Worm (Caenorhabditis elegans) whole organism, young adult: ENCODE data around the gene C17H11.1.
A peak's percentile ranks its signal among the peaks of the same experiment; 100 is the strongest.

Source experiments
- B0019.2 ChIP-seq: fragments of 200-800 bp; sonication (Bioruptor generic); conservative IDR thresholded peaks from 2 replicates; pipeline ENCODE4 v1.3.6; 2022; ENCODE audit warnings: missing genetic modification reagents, missing genetic modification characterization, missing compliant biosample characterization
- F22D6.2 ChIP-seq: sonication (generic microtip); optimal IDR thresholded peaks from 2 replicates; lab custom pipeline; 2016; ENCODE audit warnings: mild to moderate bottlenecking, missing genetic modification characterization, missing compliant biosample characterization
- F37B4.10 ChIP-seq: fragments of 200-800 bp; sonication (Bioruptor generic); IDR thresholded peaks from 2 replicates; pipeline ENCODE4 v1.3.6; 2022; ENCODE audit warnings: missing genetic modification characterization, missing compliant biosample characterization
- F39B2.1 ChIP-seq: fragments of 200-800 bp; sonication (Bioruptor generic); IDR thresholded peaks from 2 replicates; pipeline ENCODE4 v1.3.6; 2022; ENCODE audit warnings: missing genetic modification reagents, missing genetic modification characterization, missing compliant biosample characterization
- F57A8.1 ChIP-seq: fragments of 200-800 bp; sonication (Bioruptor generic); optimal IDR thresholded peaks from 2 replicates; lab custom pipeline; 2018; ENCODE audit warnings: mild to moderate bottlenecking, missing genetic modification characterization, moderate library complexity, missing compliant biosample characterization
- F57C9.4 ChIP-seq: sonication (generic microtip); optimal IDR thresholded peaks from 2 replicates; lab custom pipeline; 2017; ENCODE audit warnings: mild to moderate bottlenecking, missing genetic modification characterization, missing compliant biosample characterization
- K12H6.12 ChIP-seq: fragments of 200-800 bp; sonication (Bioruptor generic); optimal IDR thresholded peaks from 2 replicates; lab custom pipeline; 2018; ENCODE audit warnings: mild to moderate bottlenecking, missing genetic modification characterization, missing compliant biosample characterization
- T07F8.4 ChIP-seq: sonication (generic microtip); optimal IDR thresholded peaks from 2 replicates; lab custom pipeline; 2016; ENCODE audit warnings: mild to moderate bottlenecking, missing genetic modification characterization, moderate library complexity, missing compliant biosample characterization
- T26A5.8 ChIP-seq: sonication (generic microtip); optimal IDR thresholded peaks from 2 replicates; lab custom pipeline; 2016; ENCODE audit warnings: missing genetic modification characterization, missing compliant biosample characterization
- Y53F4B.3 ChIP-seq: fragments of 200-800 bp; sonication (Bioruptor generic); IDR thresholded peaks from 2 replicates; pipeline ENCODE4 v1.3.6; 2022; ENCODE audit warnings: missing genetic modification reagents, missing genetic modification characterization, missing compliant biosample characterization
- atf-7 ChIP-seq: sonication (generic microtip); optimal IDR thresholded peaks from 2 replicates; lab custom pipeline; 2017; ENCODE audit warnings: mild to moderate bottlenecking, missing genetic modification characterization, missing compliant biosample characterization
- attf-3 ChIP-seq: fragments of 200-800 bp; sonication (Bioruptor generic); conservative IDR thresholded peaks from 2 replicates; pipeline ENCODE4 v1.3.6; 2022; ENCODE audit warnings: missing genetic modification reagents, missing genetic modification characterization, missing compliant biosample characterization
- attf-6 ChIP-seq: fragments of 200-800 bp; sonication (Bioruptor generic); IDR thresholded peaks from 2 replicates; pipeline ENCODE4 v1.3.6; 2022; ENCODE audit warnings: missing genetic modification reagents, missing genetic modification characterization, missing compliant biosample characterization
- bed-1 ChIP-seq: fragments of 200-800 bp; sonication (Bioruptor generic); IDR thresholded peaks from 2 replicates; pipeline ENCODE4 v1.3.6; 2022; ENCODE audit warnings: missing genetic modification reagents, missing genetic modification characterization, missing compliant biosample characterization
- ceh-100 ChIP-seq: fragments of 200-800 bp; sonication (Bioruptor generic); IDR thresholded peaks from 2 replicates; pipeline ENCODE4 v1.3.6; 2022; ENCODE audit warnings: missing genetic modification reagents, missing genetic modification characterization, missing compliant biosample characterization
- dpff-1 ChIP-seq: sonication (generic microtip); optimal IDR thresholded peaks from 2 replicates; lab custom pipeline; 2017; ENCODE audit warnings: mild to moderate bottlenecking, missing genetic modification characterization, missing compliant biosample characterization
- dpl-1 ChIP-seq: fragments of 150-350 bp; optimal IDR thresholded peaks from 2 replicates; lab custom pipeline; 2014; ENCODE audit warnings: missing biosample characterization, missing genetic modification reagents, missing genetic modification characterization
- efl-1 ChIP-seq: fragments of 150-350 bp; optimal IDR thresholded peaks from 2 replicates; lab custom pipeline; 2014; ENCODE audit warnings: missing biosample characterization, missing genetic modification reagents, missing genetic modification characterization
- egl-18 ChIP-seq: fragments of 200-800 bp; sonication (Bioruptor generic); IDR thresholded peaks from 2 replicates; pipeline ENCODE4 v1.3.6; 2022; ENCODE audit warnings: missing genetic modification reagents, missing genetic modification characterization, missing compliant biosample characterization
- ets-4 ChIP-seq: fragments of 200-800 bp; sonication (Bioruptor generic); optimal IDR thresholded peaks from 2 replicates; lab custom pipeline; 2018; ENCODE audit warnings: mild to moderate bottlenecking, missing genetic modification characterization, missing compliant biosample characterization
- gei-17 ChIP-seq: fragments of 200-800 bp; sonication (Bioruptor generic); optimal IDR thresholded peaks from 2 replicates; lab custom pipeline; 2018; ENCODE audit warnings: mild to moderate bottlenecking, missing genetic modification characterization, missing compliant biosample characterization
- lin-35 ChIP-seq, 3 experiments: fragments of 150-350 bp in 2 of 3; sonication (generic microtip) in 1 of 3; optimal IDR thresholded peaks; 2 replicates each; lab custom pipeline; 2014 to 2018; ENCODE audit warnings: missing biosample characterization in 3 of 3, missing genetic modification characterization in 3 of 3, missing genetic modification reagents in 3 of 3
- lin-40 ChIP-seq: sonication (generic microtip); optimal IDR thresholded peaks from 2 replicates; lab custom pipeline; 2016; ENCODE audit warnings: missing genetic modification characterization, mild to moderate bottlenecking, missing compliant biosample characterization, missing genotype, missing genetic modification reagents
- lsl-1 ChIP-seq: fragments of 200-800 bp; sonication (Bioruptor generic); optimal IDR thresholded peaks from 2 replicates; lab custom pipeline; 2018; ENCODE audit warnings: mild to moderate bottlenecking, missing genetic modification characterization, moderate library complexity, missing compliant biosample characterization
- madf-6 ChIP-seq: fragments of 200-800 bp; sonication (Bioruptor generic); IDR thresholded peaks from 2 replicates; pipeline ENCODE4 v1.3.6; 2022; ENCODE audit warnings: missing genetic modification reagents, missing genetic modification characterization, missing compliant biosample characterization
- mcd-1 ChIP-seq: fragments of 200-800 bp; sonication (Bioruptor generic); IDR thresholded peaks from 2 replicates; pipeline ENCODE4 v1.3.6; 2022; ENCODE audit warnings: missing genetic modification reagents, missing genetic modification characterization, missing compliant biosample characterization
- mxl-1 ChIP-seq: sonication (generic microtip); optimal IDR thresholded peaks from 2 replicates; lab custom pipeline; 2016; ENCODE audit warnings: missing genetic modification characterization, missing compliant biosample characterization
- nfya-1 ChIP-seq: sonication (generic microtip); optimal IDR thresholded peaks from 2 replicates; lab custom pipeline; 2017; ENCODE audit warnings: antibody characterized with exemption, missing compliant biosample characterization, missing genetic modification characterization, borderline replicate concordance; ENCODE audit not compliant: insufficient read depth
- nfya-2 ChIP-seq: fragments of 200-800 bp; sonication (Bioruptor generic); IDR thresholded peaks from 2 replicates; pipeline ENCODE4 v1.3.6; 2022; ENCODE audit warnings: missing genetic modification reagents, missing genetic modification characterization, missing compliant biosample characterization
- nfyb-1 ChIP-seq: fragments of 200-800 bp; sonication (Bioruptor generic); IDR thresholded peaks from 2 replicates; pipeline ENCODE4 v1.3.6; 2022; ENCODE audit warnings: missing genetic modification reagents, missing genetic modification characterization, missing compliant biosample characterization
- sea-2 ChIP-seq: fragments of 200-800 bp; sonication (Bioruptor generic); IDR thresholded peaks from 2 replicates; pipeline ENCODE4 v1.3.6; 2022; ENCODE audit warnings: missing genetic modification characterization, missing compliant biosample characterization
- snpc-1.1 ChIP-seq: sonication (generic microtip); optimal IDR thresholded peaks from 2 replicates; lab custom pipeline; 2017; ENCODE audit warnings: missing genetic modification characterization, mild to moderate bottlenecking, missing compliant biosample characterization, antibody characterized with exemption, moderate library complexity, missing genotype, missing genetic modification reagents; ENCODE audit not compliant: insufficient read depth
- snpc-1.3 ChIP-seq: sonication (generic microtip); optimal IDR thresholded peaks from 2 replicates; lab custom pipeline; 2017; ENCODE audit warnings: missing genetic modification characterization, mild to moderate bottlenecking, missing compliant biosample characterization, antibody characterized with exemption, moderate library complexity, missing genotype, missing genetic modification reagents; ENCODE audit not compliant: insufficient read depth
- somi-1 ChIP-seq: fragments of 200-800 bp; sonication (Bioruptor generic); optimal IDR thresholded peaks from 2 replicates; lab custom pipeline; 2018; ENCODE audit warnings: mild to moderate bottlenecking, missing genetic modification characterization, missing compliant biosample characterization
- sptf-2 ChIP-seq: fragments of 200-800 bp; sonication (Bioruptor generic); optimal IDR thresholded peaks from 2 replicates; lab custom pipeline; 2018; ENCODE audit warnings: mild to moderate bottlenecking, missing genetic modification characterization, missing compliant biosample characterization
- tbx-9 ChIP-seq: sonication (generic microtip); optimal IDR thresholded peaks from 2 replicates; lab custom pipeline; 2016; ENCODE audit warnings: borderline replicate concordance, missing genetic modification characterization, inconsistent platforms, missing compliant biosample characterization
- zfh-2 ChIP-seq: fragments of 200-800 bp; sonication (Bioruptor generic); conservative IDR thresholded peaks from 2 replicates; pipeline ENCODE4 v1.3.6; 2022; ENCODE audit warnings: missing genetic modification reagents, missing genetic modification characterization, missing compliant biosample characterization
- zim-3 ChIP-seq: sonication (generic microtip); optimal IDR thresholded peaks from 2 replicates; lab custom pipeline; 2017; ENCODE audit warnings: mild to moderate bottlenecking, missing genetic modification characterization, moderate library complexity, missing compliant biosample characterization
- ztf-25 ChIP-seq: fragments of 200-800 bp; sonication (Bioruptor generic); IDR thresholded peaks from 2 replicates; pipeline ENCODE4 v1.3.6; 2022; ENCODE audit warnings: missing genetic modification reagents, missing genetic modification characterization, missing compliant biosample characterization
- ztf-6 ChIP-seq: fragments of 200-800 bp; sonication (Bioruptor generic); IDR thresholded peaks from 2 replicates; pipeline ENCODE4 v1.3.6; 2022; ENCODE audit warnings: missing genetic modification reagents, missing genetic modification characterization, missing compliant biosample characterization

C17H11.1 gene

ce11 chrX:8156502-8156901, 17.2 kb upstream of the C17H11.1 start (continued):
- 0 out of 2 replicates have a peak, but pooled peaks have one; percentile 30 for TF ChIP-seq ztf-25 (GFP tag; lab: Robert Waterston, UW)
- no peak for TF ChIP-seq B0019.2 (GFP tag; lab: Robert Waterston, UW)
- TF ChIP-seq F39B2.1 (GFP tag; lab: Robert Waterston, UW), result no peak
- no peak for TF ChIP-seq nfya-2 (GFP tag; lab: Robert Waterston, UW)
- TF ChIP-seq lin-40 (tag; lab: Kevin White, UChicago), result no peak
- no peak for TF ChIP-seq madf-6
- peak; percentile 23; the same call in 1 of the 2 replicates for TF ChIP-seq mcd-1
- 0 out of 2 replicates have a peak, but pooled peaks have one; percentile 18 for TF ChIP-seq attf-3 (GFP tag; lab: Robert Waterston, UW)
- TF ChIP-seq sea-2 (GFP tag; lab: Robert Waterston, UW), result no peak
- no peak for TF ChIP-seq nfya-1 (tag; lab: Kevin White, UChicago)
- no peak for TF ChIP-seq dpff-1 (tag; lab: Kevin White, UChicago)
- TF ChIP-seq ztf-6 (GFP tag; lab: Robert Waterston, UW), result no peak
- no peak for TF ChIP-seq atf-7
- peak; percentile 38 for TF ChIP-seq snpc-1.1
- TF ChIP-seq T07F8.4 (tag; lab: Kevin White, UChicago), result no peak
- TF ChIP-seq ets-4 (GFP tag; lab: Kevin White, UChicago), result no peak
- no peak for TF ChIP-seq attf-6 (GFP tag; lab: Robert Waterston, UW)
- TF ChIP-seq snpc-1.3 (tag; lab: Kevin White, UChicago), result no peak
- no peak for TF ChIP-seq lin-35 (GFP tag; optimal IDR thresholded peaks at IDR 0.05; lab: Kevin White, UChicago)
- TF ChIP-seq T26A5.8 (tag; lab: Kevin White, UChicago), result no peak
- no peak for TF ChIP-seq F57C9.4 (tag; lab: Kevin White, UChicago)
- TF ChIP-seq tbx-9 (tag; lab: Kevin White, UChicago), result no peak
- TF ChIP-seq somi-1 (GFP tag; lab: Kevin White, UChicago), result no peak
- no peak for TF ChIP-seq egl-18 (GFP tag; lab: Robert Waterston, UW)
- TF ChIP-seq F37B4.10, result 0 out of 2 replicates have a peak, but pooled peaks have one; percentile 36
- no peak for TF ChIP-seq zfh-2 (GFP tag; lab: Robert Waterston, UW)
- no peak for TF ChIP-seq F22D6.2 (tag; lab: Kevin White, UChicago)
- no peak for TF ChIP-seq mxl-1 (tag; lab: Kevin White, UChicago)
- no peak for TF ChIP-seq ceh-100 (GFP tag; lab: Robert Waterston, UW)
- no peak for TF ChIP-seq Y53F4B.3 (GFP tag; lab: Robert Waterston, UW)
- no peak for TF ChIP-seq efl-1 (GFP tag; lab: Kevin White, UChicago)
- TF ChIP-seq dpl-1 (GFP tag; lab: Kevin White, UChicago), result no peak
- TF ChIP-seq lsl-1 (GFP tag; lab: Kevin White, UChicago), result no peak
- no peak for TF ChIP-seq nfyb-1 (GFP tag; lab: Robert Waterston, UW)
- no peak for TF ChIP-seq sptf-2
- no peak for TF ChIP-seq F57A8.1 (GFP tag; lab: Kevin White, UChicago)
- TF ChIP-seq zim-3 (tag; lab: Kevin White, UChicago), result no peak
- TF ChIP-seq K12H6.12, result no peak
- no peak for TF ChIP-seq bed-1 (GFP tag; lab: Robert Waterston, UW)

DNA sequence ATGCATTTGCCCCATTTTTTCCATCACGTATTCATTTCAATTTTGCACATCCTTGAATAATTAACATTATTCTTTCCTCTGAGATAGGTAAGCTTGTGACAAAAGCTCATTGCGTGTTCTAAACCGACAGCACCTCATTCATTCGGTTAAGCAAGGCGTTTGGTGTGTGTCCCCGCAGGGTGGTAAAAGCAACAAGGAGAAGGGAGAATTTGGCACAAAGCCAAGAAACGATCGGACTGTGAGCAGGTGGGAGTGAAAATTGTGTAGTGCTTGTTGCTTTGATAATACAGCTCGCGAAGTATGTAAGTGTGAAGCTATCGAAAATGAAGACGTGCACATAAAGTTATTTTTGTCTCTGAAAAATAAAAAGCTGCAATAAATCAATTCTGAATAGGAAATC, 16.6 kb upstream of the C17H11.1 start:
- TF ChIP-seq F39B2.1 (GFP tag; lab: Robert Waterston, UW) (peak; percentile 97), gei-17 (no peak)
